Worm (Caenorhabditis elegans): ENCODE results near the gene C07H4.1.

Gene C07H4.1

ce11 chrII:9086308-9086707, 7.2 kb downstream of the C07H4.1 start, which contains the start of gene hlh-3:
hlh-3 (plus strand) TSS chrII:9086608.
- no peak for TF ChIP-seq swsn-7 (tag; optimal IDR thresholded peaks at IDR 0.05)
- TF ChIP-seq fkh-10 (GFP tag; optimal IDR thresholded peaks at IDR 0.05): no peak
- no peak for TF ChIP-seq unc-98 (GFP tag; IDR thresholded peaks at IDR 0.05)
- TF ChIP-seq nhr-11 (tag; optimal IDR thresholded peaks at IDR 0.05): no peak

DNA sequence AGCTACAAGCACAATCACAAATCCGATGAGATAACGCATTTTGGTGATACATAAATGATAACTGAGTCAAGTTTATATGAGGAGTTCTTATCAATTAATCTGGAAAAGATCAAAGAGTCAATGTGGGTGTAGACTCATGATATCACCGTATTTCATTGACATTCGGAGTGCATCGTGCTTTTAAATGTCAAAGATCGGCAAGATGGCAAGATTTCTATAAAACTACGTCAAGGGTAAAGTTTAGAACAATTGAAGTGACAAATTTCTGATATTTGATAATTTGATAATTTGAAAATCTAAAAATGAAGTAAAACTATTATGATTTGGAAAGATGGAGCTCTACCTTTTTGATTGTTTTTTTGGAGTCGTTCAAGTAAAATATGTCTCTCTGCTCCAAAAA, 10.4 kb downstream of the C07H4.1 start, which contains the start of gene sysm-1:
Gene sysm-1 (minus strand): TSS at position 101 of the 400 bp plus-strand sequence.
- no peak for TF ChIP-seq zag-1 (tag; optimal IDR thresholded peaks at IDR 0.05)
- TF ChIP-seq sox-4 (tag; optimal IDR thresholded peaks at IDR 0.05): no peak
- TF ChIP-seq nhr-77 (tag; optimal IDR thresholded peaks at IDR 0.05): no peak
- no peak for TF ChIP-seq elt-2 (tag; optimal IDR thresholded peaks at IDR 0.05)
- no peak for TF ChIP-seq hlh-17 (GFP tag; optimal IDR thresholded peaks at IDR 0.05; ENCODE audit: borderline replicate concordance)

DNA sequence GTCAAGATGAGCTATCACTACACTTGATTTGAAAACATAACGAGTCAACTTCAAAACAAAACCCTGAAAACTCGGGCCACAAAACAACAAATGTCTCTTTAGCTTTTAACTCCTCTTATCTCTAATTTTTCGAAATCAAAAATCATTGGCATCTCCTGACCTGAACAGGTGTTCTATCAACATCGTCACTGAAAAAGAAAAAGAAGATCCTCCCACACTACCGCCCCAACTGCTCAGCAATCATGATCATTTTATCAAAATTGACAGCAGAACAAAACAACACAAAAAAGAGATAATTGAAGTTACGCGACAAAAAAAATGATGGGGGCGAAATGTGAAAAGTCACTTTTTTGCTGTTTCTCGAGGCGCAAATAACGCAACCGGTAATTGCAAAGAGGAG, 15.1 kb downstream of the C07H4.1 start:
- no peak for TF ChIP-seq tlp-1 (tag; optimal IDR thresholded peaks at IDR 0.05)
- TF ChIP-seq xbp-1 (tag; optimal IDR thresholded peaks at IDR 0.05): no peak
- no peak for TF ChIP-seq C04F5.9 (tag; optimal IDR thresholded peaks at IDR 0.05)
- peak; percentile 56 for TF ChIP-seq lin-14 (GFP tag; optimal IDR thresholded peaks at IDR 0.05)
- peak; percentile 25 for TF ChIP-seq nhr-71 (tag; optimal IDR thresholded peaks at IDR 0.05)
- no peak for TF ChIP-seq unc-30 (tag; optimal IDR thresholded peaks at IDR 0.05)
- TF ChIP-seq C34B4.2 (tag; optimal IDR thresholded peaks at IDR 0.05): no peak
- no peak for TF ChIP-seq lin-39 (tag; optimal IDR thresholded peaks at IDR 0.05)
- TF ChIP-seq vab-15 (tag; optimal IDR thresholded peaks at IDR 0.05): no peak
- no peak for TF ChIP-seq nhr-85 (tag)
- TF ChIP-seq ces-1 (GFP tag; optimal IDR thresholded peaks at IDR 0.05): no peak
- no peak for TF ChIP-seq efl-1 (optimal IDR thresholded peaks at IDR 0.05)
- no peak for TF ChIP-seq efl-1 (GFP tag; optimal IDR thresholded peaks at IDR 0.05 in 1 of 2)
- no peak for TF ChIP-seq egl-27 (tag; optimal IDR thresholded peaks at IDR 0.05)
- no peak for TF ChIP-seq mef-2 (tag; optimal IDR thresholded peaks at IDR 0.05)
- no peak for TF ChIP-seq sup-37 (GFP tag; optimal IDR thresholded peaks at IDR 0.05)
- peak; percentile 31 for TF ChIP-seq rnt-1 (tag; optimal IDR thresholded peaks at IDR 0.05)
- TF ChIP-seq pag-3 (tag; optimal IDR thresholded peaks at IDR 0.05; ENCODE audit: borderline replicate concordance, insufficient read depth): peak; percentile 23
- no peak for TF ChIP-seq isw-1 (GFP tag; IDR thresholded peaks at IDR 0.05)
- no peak for TF ChIP-seq skn-1 (tag; optimal IDR thresholded peaks at IDR 0.05)
- TF ChIP-seq nhr-47 (tag; optimal IDR thresholded peaks at IDR 0.05): no peak
- TF ChIP-seq mab-9 (GFP tag; IDR thresholded peaks at IDR 0.05): no peak
- TF ChIP-seq nhr-11 (tag; optimal IDR thresholded peaks at IDR 0.05): no peak

DNA sequence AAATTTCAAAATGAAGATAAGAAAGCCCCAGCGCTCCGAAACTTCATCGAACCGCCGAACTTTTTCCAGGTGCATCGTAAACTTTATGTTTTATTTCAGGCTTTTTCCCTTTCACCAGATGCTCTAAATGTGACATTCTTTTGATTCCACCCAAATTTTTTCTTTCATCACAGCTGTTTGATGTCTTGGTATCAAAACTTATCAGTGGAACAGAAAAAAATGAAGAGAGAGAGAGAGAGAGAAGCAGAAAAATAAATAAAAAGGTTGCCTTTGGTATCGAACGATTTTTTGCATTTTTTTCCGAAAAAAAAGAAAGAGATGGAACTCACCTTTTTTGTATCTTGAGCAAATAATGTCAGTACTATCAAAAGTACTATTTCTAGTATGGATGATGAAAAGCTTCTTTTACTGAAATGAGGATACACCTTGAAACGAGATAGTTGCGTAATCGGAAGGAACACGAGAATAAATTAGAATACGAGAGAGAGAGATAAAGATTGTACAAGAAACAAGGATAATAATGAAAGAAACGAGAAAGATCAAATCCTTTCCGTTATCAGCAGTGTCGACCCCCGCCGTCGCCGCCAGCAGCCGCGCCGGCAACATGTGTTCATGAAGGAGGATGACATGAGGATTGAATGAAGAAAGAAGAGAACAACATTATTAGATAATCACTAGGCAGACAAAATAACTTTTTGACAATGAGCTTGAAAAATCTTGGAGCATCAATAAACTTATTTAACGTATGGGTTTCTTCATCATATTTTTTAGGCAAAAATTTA, 17.2 kb downstream of the C07H4.1 start:
- TF ChIP-seq ztf-4 (tag; optimal IDR thresholded peaks at IDR 0.05) (no peak), lin-14 (GFP tag; optimal IDR thresholded peaks at IDR 0.05) (peak; percentile 56), blmp-1 (tag; optimal IDR thresholded peaks at IDR 0.05) (peak; percentile 4), nhr-20 (tag; optimal IDR thresholded peaks at IDR 0.05) (no peak), ztf-11 (tag; optimal IDR thresholded peaks at IDR 0.05) (no peak), efl-1 (optimal IDR thresholded peaks at IDR 0.05) (no peak), efl-1 (GFP tag; optimal IDR thresholded peaks at IDR 0.05 in 1 of 2) (peak in 1 of 2 experiments; percentile 44), nhr-71 (tag; optimal IDR thresholded peaks at IDR 0.05) (peak; percentile 16), rnt-1 (tag; optimal IDR thresholded peaks at IDR 0.05) (peak; percentile 29)
